Worm (Caenorhabditis elegans) whole organism, young adult: ENCODE results near the gene F35E12.6.

ENCODE experiments used
- B0035.1 ChIP-seq: sonication (generic microtip); optimal IDR thresholded peaks from 2 replicates; lab custom pipeline; 2016; ENCODE audit warnings: missing genetic modification characterization, mild to moderate bottlenecking, missing compliant biosample characterization, missing genotype, missing genetic modification reagents
- B0261.1 ChIP-seq: sonication (generic microtip); optimal IDR thresholded peaks from 2 replicates; lab custom pipeline; 2016; ENCODE audit warnings: mild to moderate bottlenecking, missing genetic modification characterization, moderate library complexity, missing compliant biosample characterization
- F33H1.4 ChIP-seq: fragments of 200-800 bp; sonication (Bioruptor generic); IDR thresholded peaks from 2 replicates; pipeline ENCODE4 v1.3.6; 2022; ENCODE audit warnings: missing genetic modification reagents, missing genetic modification characterization, missing compliant biosample characterization
- Y79H2A.3 ChIP-seq: fragments of 200-800 bp; sonication (Bioruptor generic); conservative IDR thresholded peaks from 2 replicates; pipeline ENCODE4 v1.3.6; 2022; ENCODE audit warnings: missing genetic modification reagents, missing genetic modification characterization, missing compliant biosample characterization
- aptf-3 ChIP-seq: fragments of 200-800 bp; sonication (Bioruptor generic); IDR thresholded peaks from 2 replicates; pipeline ENCODE4 v1.3.6; 2022; ENCODE audit warnings: missing genetic modification characterization, missing compliant biosample characterization
- ceh-58 ChIP-seq: fragments of 200-800 bp; sonication (Bioruptor generic); IDR thresholded peaks from 2 replicates; pipeline ENCODE4 v1.3.6; 2022; ENCODE audit warnings: missing genetic modification characterization, missing compliant biosample characterization
- egrh-3 ChIP-seq: fragments of 200-800 bp; sonication (Bioruptor generic); IDR thresholded peaks from 2 replicates; pipeline ENCODE4 v1.3.6; 2022; ENCODE audit warnings: missing genetic modification reagents, missing genetic modification characterization, missing compliant biosample characterization
- nfya-1 ChIP-seq: sonication (generic microtip); optimal IDR thresholded peaks from 2 replicates; lab custom pipeline; 2017; ENCODE audit warnings: antibody characterized with exemption, missing compliant biosample characterization, missing genetic modification characterization, borderline replicate concordance; ENCODE audit not compliant: insufficient read depth
- nhr-80 ChIP-seq: sonication (generic microtip); optimal IDR thresholded peaks from 2 replicates; lab custom pipeline; 2016; ENCODE audit warnings: missing genetic modification characterization, missing compliant biosample characterization
- pha-4 ChIP-seq: fragments of 150-350 bp; sonication (generic microtip); optimal IDR thresholded peaks from 2 replicates; lab custom pipeline; 2014; ENCODE audit warnings: missing biosample characterization, missing genetic modification reagents, missing genetic modification characterization
- xnd-1 ChIP-seq: sonication (generic microtip); optimal IDR thresholded peaks from 2 replicates; lab custom pipeline; 2016; ENCODE audit warnings: missing genotype, missing genetic modification reagents, missing genetic modification characterization, missing compliant biosample characterization

- TF ChIP-seq B0261.1 (tag; lab: Kevin White, UChicago) (no peak), ceh-58 (GFP tag; lab: Robert Waterston, UW) (no peak), egrh-3 (GFP tag; lab: Robert Waterston, UW) (no peak), nfya-1 (tag; lab: Kevin White, UChicago) (no peak), xnd-1 (tag; lab: Kevin White, UChicago) (no peak), nhr-80 (tag; lab: Kevin White, UChicago) (no peak), aptf-3 (GFP tag; lab: Robert Waterston, UW) (no peak), Y79H2A.3 (GFP tag; lab: Robert Waterston, UW) (no peak), B0035.1 (no peak), pha-4 (no peak), F33H1.4 (GFP tag; lab: Robert Waterston, UW) (no peak)
These were observed 48.5 kb downstream of the F35E12.6 start for ce11 chrV:13687504-13687903.
